Worm (Caenorhabditis elegans) whole organism, L1 larva: Measurements from ENCODE around the gene decr-1.3.

ENCODE experiments used
- aha-1 ChIP-seq: fragments of 150-350 bp; optimal IDR thresholded peaks from 2 replicates; lab custom pipeline; 2014; ENCODE audit warnings: missing biosample characterization, missing genetic modification characterization
- aly-2 ChIP-seq: fragments of 150-350 bp; optimal IDR thresholded peaks from 2 replicates; lab custom pipeline; 2014; ENCODE audit warnings: missing biosample characterization, missing genetic modification characterization

DNA sequence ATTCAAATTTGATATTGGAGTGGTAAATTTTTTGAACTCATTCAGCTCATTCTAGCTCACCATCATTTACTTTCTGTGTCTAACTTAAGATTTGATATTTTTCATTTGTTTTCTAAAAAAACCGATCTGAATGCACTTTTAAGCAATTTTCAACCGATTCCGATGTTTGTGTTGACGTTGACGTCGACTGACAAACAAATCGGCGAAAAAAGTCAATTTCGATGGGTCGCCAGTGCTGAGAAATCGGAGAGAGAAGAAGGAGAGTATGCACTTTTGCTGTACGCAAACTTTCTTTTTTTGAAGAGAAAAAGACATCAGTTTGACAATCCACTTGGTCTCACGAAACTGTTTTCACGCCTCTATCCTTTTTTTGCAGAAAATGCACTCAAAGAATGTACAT lies 47.9 kb downstream of the decr-1.3 start:
- TF ChIP-seq aha-1 (tag; lab: Kevin White, UChicago) (no peak), aly-2 (no peak)
